Fruit fly (Drosophila melanogaster): Measurements from ENCODE around the gene PIG-B.

- TF ChIP-seq psq (optimal IDR thresholded peaks at IDR 0.05) (no peak), Myc (optimal IDR thresholded peaks at IDR 0.05) (no peak), Sin3A (optimal IDR thresholded peaks at IDR 0.05) (no peak), insv (optimal IDR thresholded peaks at IDR 0.05) (no peak)
These were observed 12.6 kb upstream of the PIG-B start for dm6 chr3L:3798488-3798887.
